Worm (Caenorhabditis elegans): ENCODE results near the gene elmd-1.

elmd-1 gene

ce11 chrIII:3417453-3417852 lies 27.7 kb downstream of the elmd-1 start:
- TF ChIP-seq nfya-1 (tag; optimal IDR thresholded peaks at IDR 0.05) = peak; percentile 82
- no peak for TF ChIP-seq fkh-10 (GFP tag; optimal IDR thresholded peaks at IDR 0.05)

DNA sequence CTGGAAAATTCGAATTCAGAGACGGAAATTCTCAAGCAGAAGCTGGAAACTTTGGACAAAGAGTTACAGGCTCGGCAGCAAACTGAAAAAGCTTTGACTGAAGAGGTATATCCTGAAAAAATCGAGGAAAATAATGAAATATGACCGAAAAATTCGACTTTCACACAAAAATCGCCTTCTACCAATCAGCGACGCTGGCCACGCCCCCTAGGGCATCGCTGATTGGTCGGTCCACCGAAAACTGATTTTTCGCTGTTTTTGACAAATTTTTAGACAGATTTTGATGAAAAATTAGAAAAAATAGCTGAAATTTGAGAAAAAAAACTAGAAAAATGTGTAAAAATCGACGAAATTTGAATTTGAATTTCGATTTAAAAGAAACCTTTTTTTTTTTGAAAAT lies 29.2 kb downstream of the elmd-1 start:
- TF ChIP-seq nfya-1 (tag; optimal IDR thresholded peaks at IDR 0.05) (peak; percentile 98), pha-2 (tag; optimal IDR thresholded peaks at IDR 0.05) (no peak), gmeb-2 (tag; optimal IDR thresholded peaks at IDR 0.05) (no peak)

DNA sequence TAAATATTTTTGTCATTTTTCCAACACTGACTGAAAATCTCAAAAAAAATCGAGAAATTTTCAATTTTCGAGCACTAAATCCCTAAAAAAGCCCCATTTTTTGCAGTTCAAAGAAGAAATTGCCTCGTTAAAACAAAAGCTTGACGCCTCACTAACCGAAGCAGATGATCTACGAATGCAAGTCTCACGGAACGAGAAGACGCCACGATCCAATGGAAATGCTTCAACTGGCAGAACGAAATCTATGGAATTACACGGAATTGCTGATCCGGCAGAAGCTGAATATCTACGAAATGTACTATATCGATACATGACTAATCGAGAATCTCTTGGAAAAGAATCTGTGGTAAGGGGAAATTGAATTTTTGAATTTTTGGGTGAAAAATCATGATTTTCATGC lies 34.2 kb downstream of the elmd-1 start:
- TF ChIP-seq zip-5 (tag; optimal IDR thresholded peaks at IDR 0.05) (peak; percentile 36), ref-2 (tag; optimal IDR thresholded peaks at IDR 0.05) (peak; percentile 17), ceh-31 (tag; optimal IDR thresholded peaks at IDR 0.05) (peak; percentile 72), C08G9.2 (tag; optimal IDR thresholded peaks at IDR 0.05) (peak; percentile 54), ceh-6 (GFP tag; optimal IDR thresholded peaks at IDR 0.05) (no peak), ceh-34 (tag; optimal IDR thresholded peaks at IDR 0.05) (peak; percentile 17), hlh-8 (tag; optimal IDR thresholded peaks at IDR 0.05) (no peak), ceh-2 (tag; optimal IDR thresholded peaks at IDR 0.05) (peak; percentile 48), ceh-14 (tag; optimal IDR thresholded peaks at IDR 0.05) (peak; percentile 7), tbx-7 (tag; optimal IDR thresholded peaks at IDR 0.05) (no peak), tbx-2 (tag; optimal IDR thresholded peaks at IDR 0.05) (peak; percentile 52), pha-4 (tag; optimal IDR thresholded peaks at IDR 0.05) (no peak), ztf-16 (tag; optimal IDR thresholded peaks at IDR 0.05) (no peak), rnt-1 (tag; optimal IDR thresholded peaks at IDR 0.05) (peak; percentile 10), lim-6 (tag; optimal IDR thresholded peaks at IDR 0.05) (peak; percentile 29)

ce11 chrIII:3425438-3425837 lies 35.7 kb downstream of the elmd-1 start, which contains the start of gene metl-18:
metl-18 (plus strand) TSS chrIII:3425738.
- TF ChIP-seq fax-1 (tag; optimal IDR thresholded peaks at IDR 0.05) (no peak), ttx-3 (tag; optimal IDR thresholded peaks at IDR 0.05) (no peak), C38D4.7 (GFP tag; optimal IDR thresholded peaks at IDR 0.05) (no peak), dve-1 (tag; optimal IDR thresholded peaks at IDR 0.05) (no peak), odd-2 (tag; optimal IDR thresholded peaks at IDR 0.05) (no peak), rnt-1 (tag; optimal IDR thresholded peaks at IDR 0.05) (no peak), hlh-8 (tag; optimal IDR thresholded peaks at IDR 0.05) (no peak), K02D7.2 (tag; optimal IDR thresholded peaks at IDR 0.05) (no peak), syd-9 (tag; optimal IDR thresholded peaks at IDR 0.05) (no peak), sox-2 (GFP tag; IDR thresholded peaks at IDR 0.05) (no peak), fkh-10 (GFP tag; optimal IDR thresholded peaks at IDR 0.05) (no peak), unc-55 (GFP tag; optimal IDR thresholded peaks at IDR 0.05) (no peak), ceh-34 (tag; optimal IDR thresholded peaks at IDR 0.05) (no peak), pax-1 (tag; optimal IDR thresholded peaks at IDR 0.05) (no peak), hlh-6 (tag; optimal IDR thresholded peaks at IDR 0.05) (no peak), ets-4 (tag; optimal IDR thresholded peaks at IDR 0.05) (no peak), tbx-7 (tag; optimal IDR thresholded peaks at IDR 0.05) (no peak), pha-2 (tag; optimal IDR thresholded peaks at IDR 0.05) (no peak), K09A11.1 (tag; optimal IDR thresholded peaks at IDR 0.05; ENCODE audit: insufficient read depth) (no peak)

- TF ChIP-seq tbx-2 (tag; optimal IDR thresholded peaks at IDR 0.05) (no peak), ceh-34 (tag; optimal IDR thresholded peaks at IDR 0.05) (no peak), ref-2 (tag; optimal IDR thresholded peaks at IDR 0.05) (no peak), sdc-2 (tag; optimal IDR thresholded peaks at IDR 0.05) (no peak), che-1 (tag; optimal IDR thresholded peaks at IDR 0.05) (no peak), F13H6.1 (tag; optimal IDR thresholded peaks at IDR 0.05) (no peak), pha-4 (tag; optimal IDR thresholded peaks at IDR 0.05) (no peak), lin-11 (tag; optimal IDR thresholded peaks at IDR 0.05) (no peak), nhr-232 (tag; optimal IDR thresholded peaks at IDR 0.05) (no peak), ceh-2 (tag; optimal IDR thresholded peaks at IDR 0.05) (no peak), lim-6 (tag; optimal IDR thresholded peaks at IDR 0.05) (no peak), ceh-14 (tag; optimal IDR thresholded peaks at IDR 0.05) (no peak), K02D7.2 (tag; optimal IDR thresholded peaks at IDR 0.05) (no peak), nhr-11 (tag; optimal IDR thresholded peaks at IDR 0.05) (no peak), unc-86 (tag; optimal IDR thresholded peaks at IDR 0.05) (no peak), ets-4 (tag; optimal IDR thresholded peaks at IDR 0.05) (no peak), sox-4 (tag; optimal IDR thresholded peaks at IDR 0.05) (no peak), pros-1 (tag; optimal IDR thresholded peaks at IDR 0.05) (no peak), ceh-30 (tag; optimal IDR thresholded peaks at IDR 0.05) (no peak)
Observed at ce11 chrIII:3426741-3427140, 37.0 kb downstream of the elmd-1 start.

Measured in whole organism, late embryonic.